Fruit fly (Drosophila melanogaster) whole organism: Measurements from ENCODE around the gene CG14658.

Experiments used
- CG8478 ChIP-seq: fragments of >200 bp; optimal IDR thresholded peaks from 2 replicates; lab custom pipeline; 2018; ENCODE audit warnings: inconsistent platforms
- Dll ChIP-seq: fragments of >200 bp; optimal IDR thresholded peaks from 2 replicates; lab custom pipeline; 2017
- pan ChIP-seq: fragments of >200 bp; optimal IDR thresholded peaks from 2 replicates; lab custom pipeline; 2017
- psq ChIP-seq: fragments of >200 bp; optimal IDR thresholded peaks from 2 replicates; lab custom pipeline; 2017
- usp ChIP-seq: fragments of >200 bp; optimal IDR thresholded peaks from 2 replicates; lab custom pipeline; 2017; ENCODE audit warnings: missing biosample characterization, missing genetic modification characterization, mixed read lengths

dm6 chr3R:4849035-4849656 is 18.8 kb upstream of the CG14658 start:
- TF ChIP-seq pan (lab: Kevin White, UChicago) (no peak), psq (lab: Kevin White, UChicago) (no peak), CG8478 (lab: Kevin White, UChicago) (no peak), usp (GFP tag; lab: Kevin White, UChicago) (no peak), Dll (lab: Kevin White, UChicago) (no peak)
